Fruit fly (Drosophila melanogaster): ENCODE results near the gene CG3961.

CG3961 gene

dm6 chr3L:18920219-18920618 lies 29.9 kb upstream of the CG3961 start, which contains the start of gene CG18223 (continued):
- TF ChIP-seq lbe (GFP tag; optimal IDR thresholded peaks at IDR 0.05): no peak
- no peak for TF ChIP-seq HmgD (GFP tag; optimal IDR thresholded peaks at IDR 0.05)

dm6 chr3L:18917281-18917680 lies 27.0 kb upstream of the CG3961 start, which contains the start of gene CG6839:
Gene CG6839, plus strand, starts transcription at chr3L:18917581.
- TF ChIP-seq exex (tag; optimal IDR thresholded peaks at IDR 0.05) (peak; percentile 75), cwo (GFP tag; optimal IDR thresholded peaks at IDR 0.05) (peak; percentile 18), bigmax (GFP tag; optimal IDR thresholded peaks at IDR 0.05) (no peak), cato (GFP tag; optimal IDR thresholded peaks at IDR 0.05; ENCODE audit: borderline replicate concordance) (no peak), mirr (GFP tag; optimal IDR thresholded peaks at IDR 0.05) (peak; percentile 43), Hey (tag; optimal IDR thresholded peaks at IDR 0.05) (peak; percentile 29)

dm6 chr3L:18916466-18916865 lies 26.2 kb upstream of the CG3961 start:
- TF ChIP-seq CG7963 (GFP tag; IDR thresholded peaks at IDR 0.05; ENCODE audit: partially characterized antibody) (0 out of 3 replicates have a peak, but pooled peaks have one; percentile 22), dati (GFP tag; IDR thresholded peaks at IDR 0.05) (no peak), sima (GFP tag; optimal IDR thresholded peaks at IDR 0.05) (no peak), CG30431 (GFP tag; optimal IDR thresholded peaks at IDR 0.05) (no peak), CTCF (GFP tag; optimal IDR thresholded peaks at IDR 0.05) (peak; percentile 77), CG18619 (GFP tag; optimal IDR thresholded peaks at IDR 0.05) (no peak)

- TF ChIP-seq lmd (GFP tag; IDR thresholded peaks at IDR 0.05): 0 out of 2 replicates have a peak, but pooled peaks have one; percentile 5
- no peak for TF ChIP-seq tin (GFP tag; optimal IDR thresholded peaks at IDR 0.05)
- no peak for TF ChIP-seq TFAM (GFP tag; optimal IDR thresholded peaks at IDR 0.05)
- peak; percentile 83 for TF ChIP-seq CTCF (GFP tag; optimal IDR thresholded peaks at IDR 0.05)
- no peak for TF ChIP-seq CG13894 (tag; optimal IDR thresholded peaks at IDR 0.05)
- no peak for TF ChIP-seq MTF-1 (GFP tag; optimal IDR thresholded peaks at IDR 0.05; ENCODE audit: borderline replicate concordance)
- 0 out of 2 replicates have a peak, but pooled peaks have one; percentile 6 for TF ChIP-seq ranshi (GFP tag; IDR thresholded peaks at IDR 0.05)
- no peak for TF ChIP-seq zfh2 (GFP tag; optimal IDR thresholded peaks at IDR 0.05)
- TF ChIP-seq CG18011 (GFP tag; optimal IDR thresholded peaks at IDR 0.05): no peak
- no peak for TF ChIP-seq CG6765 (GFP tag; optimal IDR thresholded peaks at IDR 0.05)
These were observed 23.9 kb upstream of the CG3961 start, which contains the start of gene COX6AL2 for dm6 chr3L:18914100-18914683. Gene COX6AL2, minus strand, starts transcription at chr3L:18914150.

- TF ChIP-seq CG7271 (tag; optimal IDR thresholded peaks at IDR 0.05) (no peak), Nf-YA (GFP tag; IDR thresholded peaks at IDR 0.05) (no peak), Ptx1 (GFP tag; IDR thresholded peaks at IDR 0.05) (no peak), shn (GFP tag; optimal IDR thresholded peaks at IDR 0.05) (no peak), CG6791 (GFP tag; IDR thresholded peaks at IDR 0.05; ENCODE audit: partially characterized antibody) (0 out of 3 replicates have a peak, but pooled peaks have one; percentile 18), CG13424 (tag; optimal IDR thresholded peaks at IDR 0.05) (no peak)
These were observed 20.8 kb upstream of the CG3961 start, which contains the start of gene Ir75d for dm6 chr3L:18911082-18911481. Gene Ir75d, minus strand, starts transcription at chr3L:18911182.

dm6 chr3L:18904772-18905601 lies 14.7 kb upstream of the CG3961 start, which contains the start of the genes CSN1b and Prp6:
Gene CSN1b, minus strand, starts transcription at chr3L:18904930.
Gene Prp6, plus strand, starts transcription at chr3L:18905372.
- TF ChIP-seq CG30020 (tag; optimal IDR thresholded peaks at IDR 0.05) (peak; percentile 65), Doc3 (GFP tag; IDR thresholded peaks at IDR 0.05; ENCODE audit: partially characterized antibody) (peak; percentile 52; the same call in 2 of the 3 replicates), CG16779 (GFP tag; IDR thresholded peaks at IDR 0.05) (no peak), Bgb (GFP tag; IDR thresholded peaks at IDR 0.05; ENCODE audit: partially characterized antibody) (peak; percentile 61), usp (GFP tag; optimal IDR thresholded peaks at IDR 0.05) (no peak), MESR4 (GFP tag; optimal IDR thresholded peaks at IDR 0.05) (peak; percentile 58), trem (tag; optimal IDR thresholded peaks at IDR 0.05) (peak; percentile 32), chinmo (GFP tag; IDR thresholded peaks at IDR 0.05; ENCODE audit: partially characterized antibody) (no peak), CG6654 (GFP tag; optimal IDR thresholded peaks at IDR 0.05) (no peak), CG7271 (tag; optimal IDR thresholded peaks at IDR 0.05) (no peak), CG42726 (GFP tag; IDR thresholded peaks at IDR 0.05; ENCODE audit: partially characterized antibody) (0 out of 2 replicates have a peak, but pooled peaks have one; percentile 41), CG6689 (GFP tag; IDR thresholded peaks at IDR 0.05) (no peak)

All from whole organism, embryonic.